Fruit fly (Drosophila melanogaster) whole organism, embryonic: Measurements from ENCODE around the gene CG2124.

Source experiments
- Abd-B ChIP-seq: fragments of 200-800 bp; sonication (Bioruptor generic); optimal IDR thresholded peaks from 2 replicates; lab custom pipeline; 2018; ENCODE audit warnings: missing biosample characterization, mild to moderate bottlenecking, missing genetic modification characterization, moderate library complexity
- Blimp-1 ChIP-seq: fragments of 200-800 bp; sonication (Bioruptor generic); optimal IDR thresholded peaks from 3 replicates; lab custom pipeline; 2018; ENCODE audit warnings: missing biosample characterization, missing genetic modification characterization, mild to moderate bottlenecking, moderate library complexity, missing genetic modification reagents
- CG10209 ChIP-seq: fragments of 200-800 bp; sonication (Bioruptor generic); optimal IDR thresholded peaks from 3 replicates; lab custom pipeline; 2017; ENCODE audit warnings: missing biosample characterization, mild to moderate bottlenecking, missing genetic modification characterization, missing genetic modification reagents
- CG10267 ChIP-seq: fragments of 200-800 bp; sonication (Bioruptor generic); optimal IDR thresholded peaks from 2 replicates; lab custom pipeline; 2018; ENCODE audit warnings: missing biosample characterization, mild to moderate bottlenecking, missing genetic modification characterization, moderate library complexity
- CG11695 ChIP-seq: fragments of 200-800 bp; sonication (Bioruptor generic); IDR thresholded peaks from 3 replicates; pipeline ENCODE4 v1.3.6; 2022; ENCODE audit warnings: missing biosample characterization, missing genetic modification characterization
- CG11696 ChIP-seq: fragments of 200-800 bp; sonication (Bioruptor generic); IDR thresholded peaks from 2 replicates; pipeline ENCODE4 v1.3.6; 2022; ENCODE audit warnings: missing biosample characterization, missing genetic modification characterization
- CG13123 ChIP-seq: fragments of 200-800 bp; sonication (Bioruptor generic); optimal IDR thresholded peaks from 2 replicates; lab custom pipeline; 2016; ENCODE audit warnings: missing biosample characterization, missing genetic modification characterization
- CG14441 ChIP-seq: fragments of 200-800 bp; sonication (Bioruptor generic); IDR thresholded peaks from 2 replicates; pipeline ENCODE4 v1.3.6; 2022; ENCODE audit warnings: missing biosample characterization, missing genetic modification characterization
- CG15011 ChIP-seq: fragments of 200-800 bp; sonication (Bioruptor generic); optimal IDR thresholded peaks from 3 replicates; lab custom pipeline; 2018; ENCODE audit warnings: missing biosample characterization, mild to moderate bottlenecking, missing genetic modification characterization
- CG15269 ChIP-seq: fragments of 200-800 bp; sonication (Bioruptor generic); optimal IDR thresholded peaks from 2 replicates; lab custom pipeline; 2018; ENCODE audit warnings: missing biosample characterization, mild to moderate bottlenecking, missing genetic modification characterization, moderate library complexity
- CG1647 ChIP-seq: fragments of 200-800 bp; sonication (Bioruptor generic); optimal IDR thresholded peaks from 3 replicates; lab custom pipeline; 2016; ENCODE audit warnings: missing biosample characterization, missing genetic modification characterization
- CG17385 ChIP-seq: fragments of 200-800 bp; sonication (Bioruptor generic); optimal IDR thresholded peaks from 3 replicates; lab custom pipeline; 2018; ENCODE audit warnings: missing biosample characterization, mild to moderate bottlenecking, missing genetic modification characterization
- CG17829 ChIP-seq: fragments of 200-800 bp; optimal IDR thresholded peaks from 2 replicates; lab custom pipeline; 2019; ENCODE audit warnings: missing biosample characterization, mild to moderate bottlenecking, missing genetic modification characterization, moderate library complexity
- CG18262 ChIP-seq: fragments of 200-800 bp; optimal IDR thresholded peaks from 3 replicates; lab custom pipeline; 2019; ENCODE audit warnings: missing biosample characterization, mild to moderate bottlenecking, missing genetic modification characterization, moderate library complexity
- CG3726 ChIP-seq: fragments of 200-800 bp; sonication (Bioruptor generic); IDR thresholded peaks from 3 replicates; pipeline ENCODE4, ENCODE4 v1.3.6; 2022; ENCODE audit warnings: missing biosample characterization, missing genetic modification characterization
- CG3838 ChIP-seq: fragments of 200-800 bp; sonication (Bioruptor generic); optimal IDR thresholded peaks from 3 replicates; lab custom pipeline; 2016; ENCODE audit warnings: missing biosample characterization, missing genetic modification characterization
- CG3847 ChIP-seq: fragments of 200-800 bp; sonication (Bioruptor generic); IDR thresholded peaks from 2 replicates; pipeline ENCODE4 v1.3.6; 2022; ENCODE audit warnings: missing biosample characterization, missing genetic modification characterization
- CG4854 ChIP-seq: fragments of 200-800 bp; sonication (Bioruptor generic); optimal IDR thresholded peaks from 2 replicates; lab custom pipeline; 2016; ENCODE audit warnings: missing biosample characterization, missing genetic modification characterization, inconsistent platforms
- CG5180 ChIP-seq: fragments of 200-800 bp; sonication (Bioruptor generic); optimal IDR thresholded peaks from 3 replicates; lab custom pipeline; 2017; ENCODE audit warnings: missing biosample characterization, missing genetic modification characterization, mild to moderate bottlenecking, moderate library complexity, missing genetic modification reagents
- CG6272 ChIP-seq: fragments of 200-800 bp; sonication (Bioruptor generic); IDR thresholded peaks from 2 replicates; pipeline ENCODE4 v1.3.6; 2022; ENCODE audit warnings: missing biosample characterization, missing genetic modification characterization
- CG7556 ChIP-seq: fragments of 200-800 bp; sonication (Bioruptor generic); optimal IDR thresholded peaks from 2 replicates; lab custom pipeline; 2017; ENCODE audit warnings: missing biosample characterization, mild to moderate bottlenecking, missing genetic modification characterization
- CG7786 ChIP-seq: fragments of 200-800 bp; sonication (Bioruptor generic); optimal IDR thresholded peaks from 2 replicates; lab custom pipeline; 2016; ENCODE audit warnings: missing biosample characterization, missing genetic modification characterization
- Doc2 ChIP-seq: fragments of 200-800 bp; sonication (Bioruptor generic); IDR thresholded peaks from 2 replicates; pipeline ENCODE4 v1.3.6; 2022; ENCODE audit warnings: missing biosample characterization, missing genetic modification characterization
- E2f1 ChIP-seq: fragments of 200-800 bp; sonication (Bioruptor generic); IDR thresholded peaks from 2 replicates; pipeline ENCODE4 v1.3.6; 2022; ENCODE audit warnings: missing biosample characterization, missing genetic modification characterization
- HHEX ChIP-seq: fragments of 200-800 bp; sonication (Bioruptor generic); optimal IDR thresholded peaks from 3 replicates; lab custom pipeline; 2017; ENCODE audit warnings: missing biosample characterization, mild to moderate bottlenecking, missing genetic modification characterization, missing genetic modification reagents
- Hand ChIP-seq: fragments of 200-800 bp; sonication (Bioruptor generic); optimal IDR thresholded peaks from 2 replicates; lab custom pipeline; 2017; ENCODE audit warnings: mild to moderate bottlenecking, missing biosample characterization, missing genetic modification reagents, missing genetic modification characterization
- Hmr ChIP-seq: fragments of 200-800 bp; sonication (Bioruptor generic); optimal IDR thresholded peaks from 3 replicates; lab custom pipeline; 2017; ENCODE audit warnings: mild to moderate bottlenecking, missing biosample characterization, missing genetic modification reagents, missing genetic modification characterization
- Hr3 ChIP-seq: fragments of 200-800 bp; sonication (Bioruptor generic); optimal IDR thresholded peaks from 3 replicates; lab custom pipeline; 2016; ENCODE audit warnings: missing biosample characterization, missing genetic modification characterization
- Lim3 ChIP-seq: fragments of 200-800 bp; sonication (Bioruptor generic); IDR thresholded peaks from 2 replicates; pipeline ENCODE4 v1.3.6; 2022; ENCODE audit warnings: missing biosample characterization, missing genetic modification characterization
- Med ChIP-seq: fragments of 200-800 bp; sonication (Bioruptor generic); peaks from one replicate; lab custom pipeline; 2016; ENCODE audit warnings: missing biosample characterization, missing genetic modification characterization, mild to moderate bottlenecking, inconsistent platforms, moderate library complexity
- Myb ChIP-seq: fragments of 200-800 bp; sonication (Bioruptor generic); optimal IDR thresholded peaks from 2 replicates; lab custom pipeline; 2016; ENCODE audit warnings: missing biosample characterization, missing genetic modification characterization
- NK7.1 ChIP-seq: fragments of 200-800 bp; sonication (Bioruptor generic); optimal IDR thresholded peaks from 3 replicates; lab custom pipeline; 2016; ENCODE audit warnings: missing biosample characterization, missing genetic modification characterization
- NfI ChIP-seq: fragments of 200-800 bp; sonication (Bioruptor generic); optimal IDR thresholded peaks from 3 replicates; lab custom pipeline; 2018; ENCODE audit warnings: missing biosample characterization, mild to moderate bottlenecking, missing genetic modification characterization, moderate library complexity
- Oaz ChIP-seq: fragments of 200-800 bp; sonication (Bioruptor generic); IDR thresholded peaks from 2 replicates; pipeline ENCODE4 v1.3.6; 2022; ENCODE audit warnings: missing biosample characterization, missing genetic modification characterization
- Pdp1 ChIP-seq, 2 experiments: fragments of 200-800 bp; sonication (Bioruptor generic); optimal IDR thresholded peaks; 3 replicates each; lab custom pipeline; 2016; ENCODE audit warnings: missing biosample characterization in 2 of 2, missing genetic modification characterization in 2 of 2, mild to moderate bottlenecking in 1 of 2, moderate library complexity in 1 of 2
- TFAM ChIP-seq: fragments of 200-800 bp; sonication (Bioruptor generic); optimal IDR thresholded peaks from 2 replicates; lab custom pipeline; 2017; ENCODE audit warnings: missing biosample characterization, missing genetic modification characterization, inconsistent platforms
- Taf1 ChIP-seq: fragments of 200-800 bp; sonication (Bioruptor generic); IDR thresholded peaks from 2 replicates; pipeline ENCODE4 v1.3.6; 2022; ENCODE audit warnings: missing biosample characterization, missing genetic modification characterization
- Xrp1 ChIP-seq: fragments of 200-800 bp; sonication (Bioruptor generic); IDR thresholded peaks from 2 replicates; pipeline ENCODE4 v1.3.6; 2022; ENCODE audit warnings: missing biosample characterization, missing genetic modification characterization
- cato ChIP-seq: fragments of 200-800 bp; sonication (Bioruptor generic); optimal IDR thresholded peaks from 2 replicates; lab custom pipeline; 2016; ENCODE audit warnings: missing biosample characterization, missing genetic modification characterization, borderline replicate concordance
- caup ChIP-seq: fragments of 200-800 bp; sonication (Bioruptor generic); optimal IDR thresholded peaks from 3 replicates; lab custom pipeline; 2017; ENCODE audit warnings: missing biosample characterization, mild to moderate bottlenecking, missing genetic modification characterization, moderate library complexity; ENCODE audit not compliant: severe bottlenecking
- chn ChIP-seq: fragments of 200-800 bp; sonication (Bioruptor generic); optimal IDR thresholded peaks from 2 replicates; lab custom pipeline; 2016; ENCODE audit warnings: missing biosample characterization, missing genetic modification characterization
- croc ChIP-seq: fragments of 200-800 bp; sonication (Bioruptor generic); conservative IDR thresholded peaks from 3 replicates; pipeline ENCODE4 v1.3.6; 2022; ENCODE audit warnings: missing biosample characterization, missing genetic modification characterization
- dm ChIP-seq: fragments of 200-800 bp; sonication (Bioruptor generic); optimal IDR thresholded peaks from 3 replicates; lab custom pipeline; 2016; ENCODE audit warnings: missing biosample characterization, missing genetic modification characterization
- gcm ChIP-seq: fragments of 200-800 bp; sonication (Bioruptor generic); optimal IDR thresholded peaks from 2 replicates; lab custom pipeline; 2019; ENCODE audit warnings: missing biosample characterization, mild to moderate bottlenecking, missing genetic modification characterization, moderate library complexity
- ind ChIP-seq: fragments of 200-800 bp; sonication (Bioruptor generic); optimal IDR thresholded peaks from 3 replicates; lab custom pipeline; 2016; ENCODE audit warnings: missing biosample characterization, missing genetic modification characterization
- mam ChIP-seq: fragments of 200-800 bp; sonication (Bioruptor generic); optimal IDR thresholded peaks from 3 replicates; lab custom pipeline; 2016; ENCODE audit warnings: missing biosample characterization, missing genetic modification characterization
- org-1 ChIP-seq: fragments of 200-800 bp; sonication (Bioruptor generic); optimal IDR thresholded peaks from 2 replicates; lab custom pipeline; 2017; ENCODE audit warnings: missing biosample characterization, missing genetic modification characterization
- rib ChIP-seq: fragments of 200-800 bp; sonication (Bioruptor generic); IDR thresholded peaks from 2 replicates; pipeline ENCODE4 v1.3.6; 2022; ENCODE audit warnings: missing biosample characterization, missing genetic modification characterization
- row ChIP-seq: fragments of 200-800 bp; sonication (Bioruptor generic); IDR thresholded peaks from 3 replicates; pipeline ENCODE4 v1.3.6; 2022; ENCODE audit warnings: missing biosample characterization, missing genetic modification characterization
- schlank ChIP-seq: fragments of 200-800 bp; sonication (Bioruptor generic); optimal IDR thresholded peaks from 2 replicates; lab custom pipeline; 2018; ENCODE audit warnings: missing biosample characterization, mild to moderate bottlenecking, missing genetic modification characterization
- tna ChIP-seq: fragments of 200-800 bp; sonication (Bioruptor generic); IDR thresholded peaks from 2 replicates; pipeline ENCODE4 v1.3.6; 2022; ENCODE audit warnings: missing biosample characterization, missing genetic modification characterization; ENCODE audit not compliant: partially characterized antibody

The CG2124 gene

dm6 chrX:10628874-10629273, 33.0 kb downstream of the CG2124 start (continued):
- TF ChIP-seq CG3847 (GFP tag; lab: Robert Waterston, UW), result 0 out of 2 replicates have a peak, but pooled peaks have one; percentile 18
- no peak for TF ChIP-seq CG4854 (GFP tag; lab: Kevin White, UChicago)
- peak; percentile 16 for TF ChIP-seq Hr3 (GFP tag; lab: Kevin White, UChicago)
- TF ChIP-seq Xrp1, result peak; percentile 32; the same call in 1 of the 2 replicates
- TF ChIP-seq CG7556, result peak; percentile 82
- TF ChIP-seq CG14441 (GFP tag; lab: Robert Waterston, UW), result no peak
- no peak for TF ChIP-seq cato (GFP tag; lab: Kevin White, UChicago)
- peak; percentile 18; the same call in 1 of the 2 replicates for TF ChIP-seq E2f1
- peak; percentile 42 for TF ChIP-seq CG17385 (GFP tag; lab: Kevin White, UChicago)
- TF ChIP-seq schlank (tag; lab: Kevin White, UChicago), result no peak
- TF ChIP-seq CG17829 (tag; lab: Kevin White, UChicago), result peak; percentile 4
- no peak for TF ChIP-seq tna (GFP tag; lab: Robert Waterston, UW)
- TF ChIP-seq CG13123 (GFP tag; lab: Kevin White, UChicago), result no peak
- peak; percentile 57 for TF ChIP-seq Hand (GFP tag; lab: Kevin White, UChicago)
- TF ChIP-seq ind (GFP tag; lab: Kevin White, UChicago), result peak; percentile 32
- TF ChIP-seq CG11696 (GFP tag; lab: Robert Waterston, UW), result no peak
- peak; percentile 74 for TF ChIP-seq CG18262
- TF ChIP-seq HHEX (GFP tag; lab: Kevin White, UChicago), result peak; percentile 33
- no peak for TF ChIP-seq CG6272 (GFP tag; lab: Robert Waterston, UW)
- TF ChIP-seq NfI (GFP tag; lab: Kevin White, UChicago), result peak; percentile 30
- TF ChIP-seq Hmr (GFP tag; lab: Kevin White, UChicago), result peak; percentile 67
- no peak for TF ChIP-seq Doc2 (GFP tag; lab: Robert Waterston, UW)
- no peak for TF ChIP-seq CG7786 (GFP tag; lab: Kevin White, UChicago)
- no peak for TF ChIP-seq TFAM (GFP tag; lab: Kevin White, UChicago)
- peak; percentile 30 for TF ChIP-seq CG10209 (GFP tag; lab: Kevin White, UChicago)
- TF ChIP-seq rib (GFP tag; lab: Robert Waterston, UW), result no peak
- TF ChIP-seq CG1647 (GFP tag; lab: Kevin White, UChicago), result no peak
- TF ChIP-seq Myb (GFP tag; lab: Kevin White, UChicago), result peak; percentile 16
- peak; percentile 54 for TF ChIP-seq org-1
- TF ChIP-seq Taf1 (GFP tag; lab: Robert Waterston, UW), result peak; percentile 17; the same call in 1 of the 2 replicates
- TF ChIP-seq Med (GFP tag; lab: Kevin White, UChicago), result peak; percentile 65
- no peak for TF ChIP-seq croc (GFP tag; lab: Robert Waterston, UW)
- peak; percentile 1 for TF ChIP-seq chn (GFP tag; lab: Kevin White, UChicago)
- TF ChIP-seq CG11695 (GFP tag; lab: Robert Waterston, UW), result 0 out of 3 replicates have a peak, but pooled peaks have one; percentile 10
- peak; percentile 9 for TF ChIP-seq CG5180 (GFP tag; lab: Kevin White, UChicago)
- TF ChIP-seq CG10267, result peak; percentile 46
- TF ChIP-seq Oaz (GFP tag; lab: Robert Waterston, UW), result no peak
- TF ChIP-seq Lim3, result no peak
- TF ChIP-seq dm, result no peak
- peak; percentile 3 for TF ChIP-seq Abd-B
- peak; percentile 3 for TF ChIP-seq gcm (GFP tag; lab: Kevin White, UChicago)
- peak; percentile 49 for TF ChIP-seq CG15269 (tag; lab: Kevin White, UChicago)
- TF ChIP-seq caup (GFP tag; lab: Kevin White, UChicago), result peak; percentile 51
- TF ChIP-seq Pdp1 (GFP tag; optimal IDR thresholded peaks at IDR 0.05; lab: Kevin White, UChicago), result peak in 1 of 2 experiments; percentile 25
- peak; percentile 34 for TF ChIP-seq mam (GFP tag; lab: Kevin White, UChicago)
- TF ChIP-seq Blimp-1, result peak; percentile 45
- TF ChIP-seq CG3838 (GFP tag; lab: Kevin White, UChicago), result no peak
- TF ChIP-seq CG3726, result no peak
- peak; percentile 43 for TF ChIP-seq NK7.1 (GFP tag; lab: Kevin White, UChicago)
- TF ChIP-seq CG15011 (GFP tag; lab: Kevin White, UChicago), result peak; percentile 28
- TF ChIP-seq row (GFP tag; lab: Robert Waterston, UW), result peak; percentile 47; the same call in 2 of the 3 replicates
